Worm (Caenorhabditis elegans) whole organism, late embryonic: ENCODE data around the gene mpc-1.

ENCODE experiments used
- ama-1 ChIP-seq: fragments of 150-350 bp; optimal IDR thresholded peaks from 2 replicates; lab custom pipeline; 2014
- hlh-6 ChIP-seq: sonication (generic microtip); optimal IDR thresholded peaks from 2 replicates; lab custom pipeline; 2016; ENCODE audit warnings: missing genotype, missing genetic modification characterization, missing compliant biosample characterization
- nhr-11 ChIP-seq: fragments of 150-350 bp; optimal IDR thresholded peaks from 2 replicates; lab custom pipeline; 2014; ENCODE audit warnings: missing biosample characterization, missing genetic modification characterization
- pqm-1 ChIP-seq: sonication (generic microtip); optimal IDR thresholded peaks from 2 replicates; lab custom pipeline; 2016; ENCODE audit warnings: missing genetic modification characterization, missing compliant biosample characterization
- sdc-2 ChIP-seq: sonication (generic microtip); optimal IDR thresholded peaks from 2 replicates; lab custom pipeline; 2016; ENCODE audit warnings: missing genotype, missing genetic modification characterization, missing compliant biosample characterization
- syd-9 ChIP-seq: sonication (generic microtip); optimal IDR thresholded peaks from 2 replicates; lab custom pipeline; 2016; ENCODE audit warnings: mild to moderate bottlenecking, missing genetic modification characterization, moderate library complexity, missing compliant biosample characterization

DNA sequence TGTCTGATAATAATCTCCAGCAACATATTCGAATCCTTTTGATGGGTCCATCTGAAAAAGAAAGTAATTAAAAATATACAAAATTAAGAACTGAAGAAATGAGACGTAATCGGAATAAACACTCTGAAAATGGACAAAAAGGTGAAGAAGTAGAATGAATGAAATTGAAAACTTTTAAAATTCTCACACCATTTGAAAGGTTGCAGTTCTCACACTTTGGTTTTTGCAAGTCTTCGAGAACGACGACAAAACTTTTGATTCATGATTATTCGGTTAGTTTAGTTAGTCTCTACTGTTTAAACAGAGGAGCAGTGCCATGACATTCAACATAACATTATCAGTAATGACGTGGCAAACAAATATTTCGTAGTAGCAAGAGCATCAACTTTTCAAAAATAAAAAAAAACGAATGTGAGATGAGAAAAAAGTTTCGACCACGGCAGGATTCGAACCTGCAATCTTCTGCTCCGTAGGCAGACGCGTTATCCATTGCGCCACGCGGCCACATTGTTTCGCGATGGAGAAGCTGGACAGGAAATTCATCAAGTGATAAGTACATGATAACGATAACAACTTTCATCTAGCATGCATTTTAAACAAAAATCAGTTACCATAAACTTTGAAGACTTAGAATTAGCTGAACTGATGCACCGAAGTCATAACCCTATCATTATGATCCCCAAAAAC is 36.8 kb downstream of the mpc-1 start, which contains the start of gene ceh-43:
- no peak for TF ChIP-seq hlh-6 (tag; lab: Kevin White, UChicago)
- no peak for TF ChIP-seq ama-1
- TF ChIP-seq pqm-1 (tag; lab: Kevin White, UChicago) = no peak
- no peak for TF ChIP-seq nhr-11 (tag; lab: Kevin White, UChicago)
- TF ChIP-seq syd-9 (tag; lab: Kevin White, UChicago) = no peak
- TF ChIP-seq sdc-2 (tag; lab: Kevin White, UChicago) = no peak
